Fruit fly (Drosophila melanogaster): Measurements from ENCODE around the gene CG3505.

The CG3505 gene

DNA sequence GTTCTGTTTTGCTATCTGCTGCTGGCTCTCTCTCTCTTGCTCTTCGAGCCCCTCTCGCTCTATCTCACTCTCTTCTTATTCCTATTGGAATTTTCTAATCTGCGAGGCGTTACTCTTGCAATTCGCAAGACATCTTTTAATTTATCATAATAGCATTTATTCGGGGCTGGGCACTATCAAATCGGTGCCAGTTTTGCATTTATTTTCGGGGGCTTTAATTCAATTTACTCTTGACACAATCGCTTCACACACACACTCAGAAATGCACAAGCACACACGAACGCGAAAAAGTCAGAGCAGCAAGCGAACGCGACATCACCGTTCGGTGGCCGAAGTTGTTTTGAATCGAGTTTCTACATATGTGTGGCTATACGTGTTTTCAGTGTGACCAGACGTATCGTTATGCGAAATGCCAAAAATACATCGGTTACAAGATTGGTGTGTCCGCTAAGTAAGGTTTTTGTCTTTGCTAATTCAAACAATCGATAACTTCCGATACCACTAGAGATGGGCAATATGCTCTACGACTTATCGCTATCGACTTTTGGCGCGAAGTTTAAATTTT lies 39.8 kb downstream of the CG3505 start, which contains the start of gene Meltrin (continued):
- TF ChIP-seq Dfd (GFP tag; optimal IDR thresholded peaks at IDR 0.05): no peak
- TF ChIP-seq brk (GFP tag; optimal IDR thresholded peaks at IDR 0.05): peak; percentile 80
- TF ChIP-seq Hr83 (GFP tag; optimal IDR thresholded peaks at IDR 0.05; ENCODE audit: poor library complexity, severe bottlenecking): peak; percentile 90
- TF ChIP-seq CG32264 (GFP tag; optimal IDR thresholded peaks at IDR 0.05): no peak
- no peak for TF ChIP-seq lola (GFP tag; optimal IDR thresholded peaks at IDR 0.05)

DNA sequence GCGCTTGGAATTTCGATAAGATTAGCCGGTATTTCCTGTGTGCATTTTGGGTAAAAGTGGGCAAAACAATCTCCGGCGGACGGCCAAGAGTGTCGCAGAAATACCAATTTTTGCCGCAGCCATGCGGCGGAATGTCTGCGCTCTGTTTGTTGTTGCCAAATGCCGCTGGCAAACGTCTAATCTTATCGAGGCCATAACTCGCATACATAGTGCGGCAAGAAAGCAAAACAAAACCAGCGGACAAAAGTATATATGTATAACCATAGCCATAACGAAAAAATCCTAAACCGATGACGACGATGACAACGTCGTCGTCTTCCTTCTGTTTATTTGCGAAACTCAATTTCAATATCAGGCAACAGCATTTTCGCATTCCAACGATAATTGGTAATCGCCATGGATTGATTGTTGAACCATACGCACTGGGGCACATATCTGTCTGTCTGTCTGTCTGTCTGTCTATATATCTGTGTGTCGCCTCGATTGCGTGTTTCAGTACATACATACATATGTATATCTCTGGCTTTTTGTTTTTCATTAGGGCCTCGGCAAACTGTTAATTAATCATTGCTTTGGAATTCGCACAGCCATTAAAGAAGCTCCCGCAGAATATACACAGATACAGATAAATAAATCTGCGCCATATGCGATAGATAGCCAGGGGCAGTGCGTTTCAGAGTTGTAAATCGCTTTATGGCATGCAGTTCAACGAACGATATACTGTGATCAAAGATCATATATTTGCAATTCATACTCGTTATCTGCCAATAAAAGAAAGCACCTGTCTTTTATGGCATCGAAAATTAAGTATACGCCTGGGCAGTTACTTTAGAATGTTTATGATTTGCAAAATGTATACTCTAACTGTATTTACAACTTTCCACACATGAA lies 46.3 kb downstream of the CG3505 start:
- TF ChIP-seq Sp1 (GFP tag; optimal IDR thresholded peaks at IDR 0.05) (peak; percentile 32), OdsH (GFP tag; optimal IDR thresholded peaks at IDR 0.05) (no peak), jim (GFP tag; optimal IDR thresholded peaks at IDR 0.05) (no peak), brk (GFP tag; optimal IDR thresholded peaks at IDR 0.05) (no peak), Dif (GFP tag; optimal IDR thresholded peaks at IDR 0.05; ENCODE audit: partially characterized antibody) (no peak), Rel (GFP tag; optimal IDR thresholded peaks at IDR 0.05) (no peak), Rel (tag; optimal IDR thresholded peaks at IDR 0.05) (peak; percentile 20), Myc (optimal IDR thresholded peaks at IDR 0.05) (no peak), h (GFP tag; optimal IDR thresholded peaks at IDR 0.05) (peak; percentile 7), sage (GFP tag; optimal IDR thresholded peaks at IDR 0.05) (no peak), sv (GFP tag; optimal IDR thresholded peaks at IDR 0.05) (no peak)

DNA sequence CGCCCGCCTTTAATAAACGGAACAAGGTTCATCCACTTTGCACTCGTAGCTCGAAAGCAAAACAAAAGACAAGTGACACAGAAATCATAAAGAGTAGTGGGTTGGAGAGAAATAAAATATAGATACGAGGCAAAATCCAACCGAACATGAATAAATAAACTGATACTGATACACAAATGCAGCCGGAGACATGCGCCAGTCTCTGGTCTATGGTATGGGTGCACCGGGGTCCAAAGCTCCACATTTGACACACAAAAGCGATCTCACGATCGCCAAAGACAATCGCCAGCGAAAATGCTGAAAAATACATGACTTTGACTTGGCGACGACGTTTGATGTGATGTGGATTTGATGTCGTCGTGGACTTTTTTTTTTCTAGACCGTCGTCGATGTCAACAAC lies 48.0 kb downstream of the CG3505 start:
- TF ChIP-seq Rel (GFP tag; optimal IDR thresholded peaks at IDR 0.05) (no peak), Rel (tag; optimal IDR thresholded peaks at IDR 0.05) (peak; percentile 10), sv (GFP tag; optimal IDR thresholded peaks at IDR 0.05) (no peak), CG32264 (GFP tag; optimal IDR thresholded peaks at IDR 0.05) (no peak), tai (GFP tag; optimal IDR thresholded peaks at IDR 0.05) (no peak), dl (GFP tag; optimal IDR thresholded peaks at IDR 0.05; ENCODE audit: insufficient read depth in 1 of 2, partially characterized antibody in 2 of 2) (no peak), Jra (GFP tag; optimal IDR thresholded peaks at IDR 0.05) (no peak), Dfd (GFP tag; optimal IDR thresholded peaks at IDR 0.05) (no peak)

DNA sequence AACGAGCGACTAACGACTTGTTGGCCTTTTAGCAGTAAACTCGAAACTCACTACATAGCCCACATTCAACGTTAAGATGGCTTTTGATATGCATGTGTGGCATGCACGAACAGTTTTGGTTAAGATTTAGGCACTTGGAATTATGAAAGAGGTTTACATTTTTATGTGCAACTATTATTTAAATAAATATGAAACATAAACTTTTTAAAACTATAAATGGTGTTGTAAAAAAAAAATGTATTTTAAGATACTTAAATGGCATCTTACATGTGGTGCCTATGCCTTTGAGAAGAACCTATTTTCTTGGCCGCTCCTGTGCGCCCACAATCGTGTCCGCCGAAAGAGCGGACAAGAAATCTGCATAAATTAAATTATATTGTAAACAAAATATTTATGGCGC lies 49.1 kb downstream of the CG3505 start:
- TF ChIP-seq Rel (GFP tag; optimal IDR thresholded peaks at IDR 0.05): no peak
- no peak for TF ChIP-seq Rel (tag; optimal IDR thresholded peaks at IDR 0.05)
- no peak for TF ChIP-seq Vsx2 (GFP tag; optimal IDR thresholded peaks at IDR 0.05; ENCODE audit: partially characterized antibody)
- TF ChIP-seq Myc (optimal IDR thresholded peaks at IDR 0.05): no peak
- no peak for TF ChIP-seq rgr (GFP tag; optimal IDR thresholded peaks at IDR 0.05)
- TF ChIP-seq sage (GFP tag; optimal IDR thresholded peaks at IDR 0.05): no peak
- TF ChIP-seq Dif (GFP tag; optimal IDR thresholded peaks at IDR 0.05; ENCODE audit: partially characterized antibody): no peak
- no peak for TF ChIP-seq sv (GFP tag; optimal IDR thresholded peaks at IDR 0.05)
- TF ChIP-seq dmrt93B (GFP tag; optimal IDR thresholded peaks at IDR 0.05): no peak
- no peak for TF ChIP-seq OdsH (GFP tag; optimal IDR thresholded peaks at IDR 0.05)
- no peak for TF ChIP-seq foxo (GFP tag; optimal IDR thresholded peaks at IDR 0.05)
- no peak for TF ChIP-seq tai (GFP tag; optimal IDR thresholded peaks at IDR 0.05)
- no peak for TF ChIP-seq brk (GFP tag; optimal IDR thresholded peaks at IDR 0.05)
- TF ChIP-seq HLH106 (tag; optimal IDR thresholded peaks at IDR 0.05): no peak
- TF ChIP-seq Abd-B (GFP tag; optimal IDR thresholded peaks at IDR 0.05): no peak
- TF ChIP-seq CG9705 (GFP tag; optimal IDR thresholded peaks at IDR 0.05): no peak
- no peak for TF ChIP-seq Mio (GFP tag; optimal IDR thresholded peaks at IDR 0.05)
- TF ChIP-seq GATAd (GFP tag; optimal IDR thresholded peaks at IDR 0.05): no peak
- TF ChIP-seq Dfd (GFP tag; optimal IDR thresholded peaks at IDR 0.05): no peak
- no peak for TF ChIP-seq Hnf4 (GFP tag; optimal IDR thresholded peaks at IDR 0.05)

DNA sequence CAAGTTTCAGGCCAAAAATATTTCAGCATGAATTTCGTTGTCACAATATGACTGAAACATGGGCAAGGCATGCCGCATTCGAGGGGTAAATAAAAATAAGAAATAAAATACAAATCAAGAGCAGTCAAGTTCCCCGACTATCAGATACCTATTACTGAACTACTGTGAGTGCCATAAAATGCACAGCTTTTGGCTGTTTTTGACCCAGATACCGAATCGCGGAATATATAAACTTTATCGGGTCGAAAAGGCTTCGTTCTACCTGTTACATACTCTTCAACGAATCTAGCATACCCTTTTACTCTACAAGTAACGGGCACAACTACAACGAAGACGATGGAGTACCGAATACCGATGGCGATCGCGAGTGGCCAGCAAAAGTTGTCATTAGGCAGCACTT lies 49.6 kb downstream of the CG3505 start:
- TF ChIP-seq lola (GFP tag; optimal IDR thresholded peaks at IDR 0.05) (no peak), CG9705 (GFP tag; optimal IDR thresholded peaks at IDR 0.05) (no peak), HLH106 (tag; optimal IDR thresholded peaks at IDR 0.05) (peak; percentile 56), GATAd (GFP tag; optimal IDR thresholded peaks at IDR 0.05) (no peak), sage (GFP tag; optimal IDR thresholded peaks at IDR 0.05) (no peak), Hr78 (GFP tag; optimal IDR thresholded peaks at IDR 0.05) (no peak), Myc (optimal IDR thresholded peaks at IDR 0.05) (no peak), N (GFP tag; optimal IDR thresholded peaks at IDR 0.05) (no peak), psq (GFP tag; optimal IDR thresholded peaks at IDR 0.05) (peak; percentile 18), foxo (GFP tag; optimal IDR thresholded peaks at IDR 0.05) (peak in 1 of 2 experiments; percentile 50), br (GFP tag; optimal IDR thresholded peaks at IDR 0.05) (peak; percentile 50), brk (GFP tag; optimal IDR thresholded peaks at IDR 0.05) (no peak), rgr (GFP tag; optimal IDR thresholded peaks at IDR 0.05) (peak; percentile 42), pan (optimal IDR thresholded peaks at IDR 0.05) (no peak), CG32264 (GFP tag; optimal IDR thresholded peaks at IDR 0.05) (no peak), dsf (GFP tag; optimal IDR thresholded peaks at IDR 0.05; ENCODE audit: borderline replicate concordance) (no peak), OdsH (GFP tag; optimal IDR thresholded peaks at IDR 0.05) (peak; percentile 35), Sp1 (GFP tag; optimal IDR thresholded peaks at IDR 0.05) (peak; percentile 26), Jra (GFP tag; optimal IDR thresholded peaks at IDR 0.05) (no peak), Vsx2 (GFP tag; optimal IDR thresholded peaks at IDR 0.05; ENCODE audit: partially characterized antibody) (no peak), sv (GFP tag; optimal IDR thresholded peaks at IDR 0.05) (peak; percentile 52), Rel (GFP tag; optimal IDR thresholded peaks at IDR 0.05) (no peak), Rel (tag; optimal IDR thresholded peaks at IDR 0.05) (no peak), Mio (GFP tag; optimal IDR thresholded peaks at IDR 0.05) (no peak), usp (GFP tag; optimal IDR thresholded peaks at IDR 0.05) (no peak), fru (GFP tag; optimal IDR thresholded peaks at IDR 0.05) (peak; percentile 61)

Measured in whole organism, wandering third instar larva.